Worm (Caenorhabditis elegans) whole organism, midembryonic: ENCODE measurements around the gene H32C10.1.

ENCODE experiments used
- T22C8.4 ChIP-seq: fragments of 200-800 bp; sonication (Bioruptor generic); IDR thresholded peaks from 2 replicates; pipeline ENCODE4 v1.3.6; 2022; ENCODE audit warnings: missing genetic modification characterization, missing compliant biosample characterization
- cog-1 ChIP-seq: sonication (generic microtip); optimal IDR thresholded peaks from 2 replicates; lab custom pipeline; 2016; ENCODE audit warnings: missing genetic modification characterization, missing compliant biosample characterization
- flt-1 ChIP-seq: fragments of 200-800 bp; sonication (Bioruptor generic); IDR thresholded peaks from 2 replicates; pipeline ENCODE4 v1.3.6; 2022; ENCODE audit warnings: missing genetic modification characterization, missing compliant biosample characterization
- klf-2 ChIP-seq: fragments of 200-800 bp; sonication (Bioruptor generic); conservative IDR thresholded peaks from 2 replicates; pipeline ENCODE4 v1.3.6; 2022; ENCODE audit warnings: missing genetic modification reagents, missing genetic modification characterization, missing compliant biosample characterization
- med-1 ChIP-seq: sonication (generic microtip); optimal IDR thresholded peaks from 2 replicates; lab custom pipeline; 2017; ENCODE audit warnings: missing genetic modification characterization, mild to moderate bottlenecking, missing compliant biosample characterization, antibody characterized with exemption, missing genetic modification reagents; ENCODE audit not compliant: insufficient read depth
- ztf-23 ChIP-seq: fragments of 200-800 bp; sonication (Bioruptor generic); IDR thresholded peaks from 2 replicates; pipeline ENCODE4 v1.3.6; 2022; ENCODE audit warnings: missing genetic modification reagents, missing genetic modification characterization, missing compliant biosample characterization
- ztf-29 ChIP-seq: fragments of 200-800 bp; sonication (Bioruptor generic); IDR thresholded peaks from 2 replicates; pipeline ENCODE4 v1.3.6; 2022; ENCODE audit warnings: missing genetic modification reagents, missing genetic modification characterization, missing compliant biosample characterization

DNA sequence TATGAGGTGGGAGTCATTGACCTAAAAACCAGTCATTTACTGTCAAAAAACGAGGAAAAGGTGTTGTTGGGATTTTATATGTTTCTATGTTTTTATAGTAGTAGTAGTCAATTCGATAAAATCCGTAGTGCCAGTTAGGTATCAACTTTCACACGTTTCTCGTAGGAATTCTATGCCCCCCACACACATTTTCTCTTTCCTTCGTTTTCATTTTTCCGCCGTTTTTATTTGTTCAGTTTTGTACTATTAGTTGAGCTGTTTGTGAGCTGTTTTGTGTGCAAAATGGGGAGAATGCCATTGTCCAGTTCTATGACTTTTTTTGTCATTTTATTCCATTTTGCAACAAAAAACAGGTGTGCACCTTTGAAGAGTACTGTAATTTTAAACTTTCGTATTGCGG, 14.6 kb downstream of the H32C10.1 start:
- TF ChIP-seq flt-1 (no peak), cog-1 (tag; lab: Kevin White, UChicago) (no peak), ztf-29 (GFP tag; lab: Robert Waterston, UW) (no peak), ztf-23 (GFP tag; lab: Robert Waterston, UW) (no peak), klf-2 (GFP tag; lab: Robert Waterston, UW) (no peak), T22C8.4 (no peak), med-1 (GFP tag; lab: Kevin White, UChicago) (no peak)
